Fruit fly (Drosophila melanogaster): ENCODE measurements around the gene smal.

smal gene

DNA sequence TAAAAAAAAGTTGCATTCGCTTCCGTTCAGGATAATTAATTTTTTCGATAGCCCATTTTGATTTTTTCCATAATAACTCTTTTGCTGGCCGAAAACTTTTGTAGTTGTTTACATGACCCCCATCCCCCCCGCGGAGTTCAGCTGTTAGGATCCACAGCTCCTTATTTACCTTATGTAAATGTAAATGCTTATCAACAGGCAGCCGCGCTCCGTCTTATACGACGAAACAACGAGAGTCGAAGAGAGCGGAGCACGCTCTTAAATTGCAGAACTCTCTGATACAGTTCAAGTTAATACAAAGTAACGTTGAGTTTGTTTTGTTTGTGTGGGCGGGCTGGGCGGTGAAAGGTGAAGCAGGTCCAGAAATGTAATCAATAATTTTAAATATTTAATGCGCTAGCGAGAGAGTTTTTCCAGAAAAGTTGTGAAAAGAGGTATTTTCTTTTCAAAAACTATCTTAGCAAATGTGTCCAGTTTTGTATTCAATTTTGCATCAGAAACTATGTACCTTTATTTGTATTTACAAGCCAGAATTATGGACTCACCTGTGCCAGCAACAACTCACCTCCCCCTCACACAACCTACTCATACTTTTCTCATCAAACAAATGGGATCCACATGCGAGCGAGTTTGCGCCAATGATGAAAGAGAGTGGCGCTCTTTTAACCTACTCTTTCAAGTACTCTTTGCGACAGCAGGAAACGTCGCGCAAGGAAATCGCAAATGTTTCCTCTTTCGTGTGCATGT is 73.5 kb downstream of the smal start:
- TF ChIP-seq ttk (optimal IDR thresholded peaks at IDR 0.05) (no peak), h (optimal IDR thresholded peaks at IDR 0.05) (no peak), insv (optimal IDR thresholded peaks at IDR 0.05) (no peak), Myc (optimal IDR thresholded peaks at IDR 0.05) (no peak), Sin3A (optimal IDR thresholded peaks at IDR 0.05) (no peak)

DNA sequence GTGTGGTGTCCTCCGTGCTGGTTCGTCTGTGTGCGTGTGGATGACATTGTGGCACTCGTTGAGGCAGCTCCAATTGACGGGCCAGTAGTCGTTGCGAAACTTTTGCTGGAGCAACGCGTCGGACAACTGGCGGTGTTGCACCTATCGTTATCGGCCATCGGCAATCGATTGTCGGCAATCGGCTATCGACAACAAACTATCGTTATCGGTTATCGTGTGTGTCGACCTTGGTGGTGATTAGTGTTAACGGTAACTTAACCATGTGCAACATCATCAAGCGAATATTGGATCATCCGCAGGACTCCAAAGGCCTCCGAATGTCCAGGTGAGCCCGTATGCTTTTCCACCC is 74.0 kb downstream of the smal start, which contains the start of gene Ddr:
Gene Ddr (plus strand): TSS at position 119 of the 349 bp plus-strand sequence.
- TF ChIP-seq psq (optimal IDR thresholded peaks at IDR 0.05) (no peak), ttk (optimal IDR thresholded peaks at IDR 0.05) (no peak), insv (optimal IDR thresholded peaks at IDR 0.05) (no peak), h (optimal IDR thresholded peaks at IDR 0.05) (no peak), Myc (optimal IDR thresholded peaks at IDR 0.05) (no peak), Sin3A (optimal IDR thresholded peaks at IDR 0.05) (no peak)

DNA sequence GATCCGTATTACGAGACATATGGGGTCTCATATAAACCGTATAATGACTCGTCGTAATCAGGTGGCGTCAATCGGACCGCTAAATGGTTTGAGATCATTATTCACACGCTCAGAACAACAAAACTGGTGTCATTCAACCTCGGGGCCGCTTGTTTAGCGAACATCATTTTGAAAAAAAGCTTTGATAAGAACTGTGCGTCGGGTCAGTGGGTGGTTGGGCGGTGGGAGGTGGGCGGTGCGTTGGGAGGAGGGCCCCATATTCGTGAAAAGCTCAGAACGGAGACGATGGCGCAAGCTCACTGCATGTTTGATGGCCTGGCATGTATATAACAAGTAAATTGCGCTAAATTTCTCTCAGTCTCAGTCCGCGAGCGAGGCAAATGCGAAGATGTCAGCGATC is 76.6 kb downstream of the smal start, which contains the start of gene AANATL2:
Gene AANATL2 (plus strand): TSS at position 372 of the 400 bp plus-strand sequence.
- no peak for TF ChIP-seq Sin3A (optimal IDR thresholded peaks at IDR 0.05)
- no peak for TF ChIP-seq psq (optimal IDR thresholded peaks at IDR 0.05)
- no peak for TF ChIP-seq Myc (optimal IDR thresholded peaks at IDR 0.05)
- no peak for TF ChIP-seq insv (optimal IDR thresholded peaks at IDR 0.05)
- TF ChIP-seq h (optimal IDR thresholded peaks at IDR 0.05): no peak
- TF ChIP-seq ttk (optimal IDR thresholded peaks at IDR 0.05): no peak

DNA sequence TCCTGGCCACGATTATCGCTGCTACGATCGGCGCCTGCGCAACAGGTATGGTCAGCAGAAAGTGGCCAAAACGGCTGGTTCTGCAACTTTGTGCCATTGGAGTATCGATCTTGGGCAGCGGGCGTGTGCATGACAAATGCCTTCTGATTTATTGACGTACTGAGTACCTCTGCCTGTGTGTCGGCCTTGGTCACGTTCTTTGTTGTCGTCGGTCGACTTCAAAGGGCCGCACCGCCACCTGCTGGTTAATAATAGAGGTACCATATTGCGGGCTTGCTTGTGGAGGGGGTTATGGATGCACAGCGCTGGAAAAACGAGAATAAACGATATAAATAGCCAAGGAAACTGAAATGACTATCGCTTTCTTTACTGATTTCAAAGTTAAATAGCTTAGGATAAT is 80.7 kb downstream of the smal start:
- TF ChIP-seq insv (optimal IDR thresholded peaks at IDR 0.05) (no peak), Myc (optimal IDR thresholded peaks at IDR 0.05) (no peak)

Data from Kc167 (cell line).